Worm (Caenorhabditis elegans): ENCODE measurements around the gene fbxa-106.
"Not testable (repeated sequence)": the region's sequence is repeated elsewhere in the genome, so short reads cannot be mapped to it uniquely, and the experiment has no call there.

ce11 chrV:18129663-18130272 lies 44.8 kb upstream of the fbxa-106 start:
- not testable (repeated sequence) for TF ChIP-seq sdz-12 (GFP tag; optimal IDR thresholded peaks at IDR 0.05); mdl-1 (tag; optimal IDR thresholded peaks at IDR 0.05); lin-29 (GFP tag; IDR thresholded peaks at IDR 0.05); ces-1 (GFP tag; optimal IDR thresholded peaks at IDR 0.05); nhr-25 (tag; optimal IDR thresholded peaks at IDR 0.05; ENCODE audit: borderline replicate concordance, insufficient read depth); php-3 (GFP tag; IDR thresholded peaks at IDR 0.05); zag-1 (tag; optimal IDR thresholded peaks at IDR 0.05); unc-62 (GFP tag; optimal IDR thresholded peaks at IDR 0.05 in 1 of 2); unc-62 (tag; optimal IDR thresholded peaks at IDR 0.05); fkh-10 (GFP tag; optimal IDR thresholded peaks at IDR 0.05); ceh-44 (GFP tag; IDR thresholded peaks at IDR 0.05); ztf-11 (tag; optimal IDR thresholded peaks at IDR 0.05)

All from whole organism, L4 larva.